Fruit fly (Drosophila melanogaster) Kc167 (cell line): Measurements from ENCODE around the gene CG4594.

ENCODE experiments used
- Myc ChIP-seq: fragments of >200 bp; optimal IDR thresholded peaks from 2 replicates; lab custom pipeline; 2017; ENCODE audit warnings: missing external identifiers
- Sin3A ChIP-seq: fragments of >200 bp; optimal IDR thresholded peaks from 2 replicates; lab custom pipeline; 2018; ENCODE audit warnings: missing external identifiers
- insv ChIP-seq: fragments of >200 bp; optimal IDR thresholded peaks from 3 replicates; lab custom pipeline; 2018; ENCODE audit warnings: missing external identifiers
- psq ChIP-seq: fragments of >200 bp; optimal IDR thresholded peaks from 2 replicates; lab custom pipeline; 2017; ENCODE audit warnings: missing external identifiers

DNA sequence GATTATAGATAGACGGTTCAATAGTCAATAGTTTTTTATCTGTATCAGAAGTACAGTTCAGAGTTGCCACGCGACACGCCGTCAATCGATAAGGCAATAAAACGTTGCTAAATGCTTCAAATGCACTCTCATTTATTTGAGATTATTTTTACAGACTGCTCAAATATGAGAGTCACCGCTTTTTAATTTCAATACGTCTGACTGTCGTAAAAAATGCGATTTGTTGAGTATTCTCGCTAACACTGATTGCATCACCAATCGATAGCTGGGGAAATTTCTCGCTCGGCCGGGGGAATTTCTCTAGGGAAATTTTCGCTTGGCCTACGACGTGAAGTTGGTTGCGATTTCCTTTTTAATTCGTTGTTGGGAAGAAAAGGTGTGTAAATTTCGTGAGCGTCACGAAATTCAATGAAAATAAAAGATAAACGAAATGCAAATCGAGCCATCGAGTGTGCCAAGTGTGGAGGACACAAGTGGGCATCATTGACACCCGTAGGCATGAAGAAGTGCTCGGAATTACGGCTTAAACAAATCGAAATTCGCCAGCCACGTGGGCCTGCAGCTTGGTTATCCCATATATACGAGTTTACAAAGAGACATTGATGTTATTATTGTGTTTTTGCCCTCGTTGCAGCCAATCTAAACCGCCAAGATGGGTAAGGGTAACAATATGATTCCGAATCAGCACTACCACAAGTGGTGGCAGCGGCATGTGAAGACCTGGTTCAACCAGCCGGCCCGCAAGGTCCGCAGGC, 47.2 kb downstream of the CG4594 start, which contains the start of the genes Dref and RpL13:
- TF ChIP-seq psq (lab: Kevin White, UChicago) (no peak), Myc (lab: Kevin White, UChicago) (no peak), insv (lab: Kevin White, UChicago) (no peak), Sin3A (lab: Kevin White, UChicago) (no peak)
